Fruit fly (Drosophila melanogaster) whole organism, embryonic: Measurements from ENCODE around the gene CG33282.

Experiments
- Antp ChIP-seq: fragments of 200-800 bp; sonication (Bioruptor generic); optimal IDR thresholded peaks from 3 replicates; lab custom pipeline; 2016; ENCODE audit warnings: missing biosample characterization, missing genetic modification characterization
- Bgb ChIP-seq: fragments of 200-800 bp; sonication (Bioruptor generic); IDR thresholded peaks from 2 replicates; pipeline ENCODE4 v1.3.6; 2022; ENCODE audit warnings: missing biosample characterization, missing genetic modification characterization; ENCODE audit not compliant: partially characterized antibody
- CG10431 ChIP-seq: fragments of 200-800 bp; sonication (Bioruptor generic); optimal IDR thresholded peaks from 3 replicates; lab custom pipeline; 2018; ENCODE audit warnings: missing biosample characterization, mild to moderate bottlenecking, missing genetic modification characterization
- CG12391 ChIP-seq: fragments of 200-800 bp; sonication (Bioruptor generic); optimal IDR thresholded peaks from 3 replicates; lab custom pipeline; 2018; ENCODE audit warnings: missing biosample characterization, mild to moderate bottlenecking, missing genetic modification characterization, moderate library complexity
- CG12659 ChIP-seq: fragments of 200-800 bp; sonication (Bioruptor generic); optimal IDR thresholded peaks from 3 replicates; lab custom pipeline; 2017; ENCODE audit warnings: mild to moderate bottlenecking, missing biosample characterization, missing genetic modification reagents, missing genetic modification characterization
- CG15269 ChIP-seq: fragments of 200-800 bp; sonication (Bioruptor generic); optimal IDR thresholded peaks from 2 replicates; lab custom pipeline; 2018; ENCODE audit warnings: missing biosample characterization, mild to moderate bottlenecking, missing genetic modification characterization, moderate library complexity
- CG1603 ChIP-seq: fragments of 200-800 bp; sonication (Bioruptor generic); optimal IDR thresholded peaks from 2 replicates; lab custom pipeline; 2019; ENCODE audit warnings: missing biosample characterization, mild to moderate bottlenecking, missing genetic modification characterization, moderate library complexity
- CG17385 ChIP-seq: fragments of 200-800 bp; sonication (Bioruptor generic); optimal IDR thresholded peaks from 3 replicates; lab custom pipeline; 2018; ENCODE audit warnings: missing biosample characterization, mild to moderate bottlenecking, missing genetic modification characterization
- CG18011 ChIP-seq: fragments of 200-800 bp; sonication (Bioruptor generic); optimal IDR thresholded peaks from 2 replicates; lab custom pipeline; 2017; ENCODE audit warnings: missing biosample characterization, missing genetic modification characterization, mild to moderate bottlenecking, moderate library complexity, missing genotype
- CG2712 ChIP-seq: fragments of 200-800 bp; optimal IDR thresholded peaks from 3 replicates; lab custom pipeline; 2019; ENCODE audit warnings: missing biosample characterization, mild to moderate bottlenecking, missing genetic modification characterization, moderate library complexity
- CG2875 ChIP-seq: fragments of 200-800 bp; sonication (Bioruptor generic); optimal IDR thresholded peaks from 2 replicates; lab custom pipeline; 2017; ENCODE audit warnings: missing biosample characterization, mild to moderate bottlenecking, missing genetic modification characterization, missing genetic modification reagents
- CG31224 ChIP-seq: fragments of 200-800 bp; sonication (Bioruptor generic); IDR thresholded peaks from 2 replicates; pipeline ENCODE4 v1.3.6; 2022; ENCODE audit warnings: missing biosample characterization, missing genetic modification characterization
- CG34422 ChIP-seq: fragments of 200-800 bp; sonication (Bioruptor generic); IDR thresholded peaks from 3 replicates; pipeline ENCODE4 v1.3.6; 2022; ENCODE audit warnings: missing biosample characterization, missing genetic modification characterization
- CG6689 ChIP-seq: fragments of 200-800 bp; sonication (Bioruptor generic); IDR thresholded peaks from 2 replicates; pipeline ENCODE4 v1.3.6; 2022; ENCODE audit warnings: missing biosample characterization, missing genetic modification characterization
- CG6813 ChIP-seq: fragments of 200-800 bp; sonication (Bioruptor generic); optimal IDR thresholded peaks from 2 replicates; lab custom pipeline; 2017; ENCODE audit warnings: missing biosample characterization, missing genetic modification characterization, mild to moderate bottlenecking, moderate library complexity, missing genetic modification reagents
- CG8089 ChIP-seq: fragments of 200-800 bp; sonication (Bioruptor generic); optimal IDR thresholded peaks from 3 replicates; lab custom pipeline; 2016; ENCODE audit warnings: missing biosample characterization, missing genetic modification characterization
- CG8290 ChIP-seq, 3 experiments: fragments of 200-800 bp; sonication (Bioruptor generic); optimal IDR thresholded peaks; 2 replicates each; lab custom pipeline; 2016 to 2019; ENCODE audit warnings: missing biosample characterization in 3 of 3, missing genetic modification characterization in 3 of 3, mild to moderate bottlenecking in 2 of 3, moderate library complexity in 1 of 3
- CG8478 ChIP-seq: fragments of >200 bp; optimal IDR thresholded peaks from 2 replicates; lab custom pipeline; 2018
- CG9609 ChIP-seq: fragments of 200-800 bp; sonication (Bioruptor generic); optimal IDR thresholded peaks from 3 replicates; lab custom pipeline; 2016; ENCODE audit warnings: missing biosample characterization, missing genetic modification characterization
- CTCF ChIP-seq: fragments of 200-800 bp; sonication (Bioruptor generic); optimal IDR thresholded peaks from 2 replicates; lab custom pipeline; 2017; ENCODE audit warnings: missing biosample characterization, mild to moderate bottlenecking, missing genetic modification characterization, moderate library complexity
- CoRest ChIP-seq: fragments of 200-800 bp; sonication (Bioruptor generic); optimal IDR thresholded peaks from 3 replicates; lab custom pipeline; 2018; ENCODE audit warnings: missing biosample characterization, mild to moderate bottlenecking, missing genetic modification characterization, moderate library complexity
- Drgx ChIP-seq: fragments of 200-800 bp; sonication (Bioruptor generic); IDR thresholded peaks from 2 replicates; pipeline ENCODE4 v1.3.6; 2022; ENCODE audit warnings: missing biosample characterization, missing genetic modification characterization
- Elba2 ChIP-seq: fragments of 200-800 bp; sonication (Bioruptor generic); optimal IDR thresholded peaks from 3 replicates; lab custom pipeline; 2016; ENCODE audit warnings: missing biosample characterization, missing genetic modification characterization
- Fer1 ChIP-seq: fragments of 200-800 bp; sonication (Bioruptor generic); optimal IDR thresholded peaks from 2 replicates; lab custom pipeline; 2017; ENCODE audit warnings: missing biosample characterization, mild to moderate bottlenecking, missing genetic modification characterization
- HLH4C ChIP-seq: fragments of 200-800 bp; sonication (Bioruptor generic); IDR thresholded peaks from 3 replicates; pipeline ENCODE4 v1.3.6; 2022; ENCODE audit warnings: missing biosample characterization, missing genetic modification characterization; ENCODE audit not compliant: partially characterized antibody
- Hsf ChIP-seq: fragments of 200-800 bp; sonication (Bioruptor generic); optimal IDR thresholded peaks from 3 replicates; lab custom pipeline; 2016; ENCODE audit warnings: missing biosample characterization, missing genetic modification characterization
- MTF-1 ChIP-seq: fragments of 200-800 bp; sonication (Bioruptor generic); optimal IDR thresholded peaks from 2 replicates; lab custom pipeline; 2018; ENCODE audit warnings: missing biosample characterization, mild to moderate bottlenecking, missing genetic modification characterization, borderline replicate concordance
- Med ChIP-seq: fragments of 200-800 bp; sonication (Bioruptor generic); peaks from one replicate; lab custom pipeline; 2016; ENCODE audit warnings: missing biosample characterization, missing genetic modification characterization, mild to moderate bottlenecking, inconsistent platforms, moderate library complexity
- Meics ChIP-seq: fragments of 200-800 bp; sonication (Bioruptor generic); optimal IDR thresholded peaks from 2 replicates; lab custom pipeline; 2017; ENCODE audit warnings: missing biosample characterization, mild to moderate bottlenecking, missing genetic modification characterization
- PHDP ChIP-seq: fragments of 200-800 bp; sonication (Bioruptor generic); optimal IDR thresholded peaks from 3 replicates; lab custom pipeline; 2018; ENCODE audit warnings: missing biosample characterization, mild to moderate bottlenecking, missing genetic modification characterization, moderate library complexity
- Rx ChIP-seq: fragments of 200-800 bp; sonication (Bioruptor generic); IDR thresholded peaks from 2 replicates; pipeline ENCODE4 v1.3.6; 2022; ENCODE audit warnings: missing biosample characterization, missing genetic modification characterization
- Scr ChIP-seq: fragments of 200-800 bp; sonication (Bioruptor generic); IDR thresholded peaks from 2 replicates; pipeline ENCODE4 v1.3.6; 2022; ENCODE audit warnings: missing biosample characterization, missing genetic modification characterization; ENCODE audit not compliant: partially characterized antibody
- Spps ChIP-seq: fragments of 200-800 bp; sonication (Bioruptor generic); optimal IDR thresholded peaks from 2 replicates; lab custom pipeline; 2018; ENCODE audit warnings: missing biosample characterization, mild to moderate bottlenecking, missing genetic modification characterization
- ara ChIP-seq: fragments of 200-800 bp; sonication (Bioruptor generic); IDR thresholded peaks from 2 replicates; pipeline ENCODE4 v1.3.6; 2022; ENCODE audit warnings: missing biosample characterization, missing genetic modification characterization
- bcd ChIP-seq: fragments of 200-800 bp; sonication (Bioruptor generic); optimal IDR thresholded peaks from 2 replicates; lab custom pipeline; 2017; ENCODE audit warnings: missing biosample characterization, mild to moderate bottlenecking, missing genetic modification characterization
- bigmax ChIP-seq: fragments of 200-800 bp; sonication (Bioruptor generic); optimal IDR thresholded peaks from 2 replicates; lab custom pipeline; 2018; ENCODE audit warnings: missing biosample characterization, mild to moderate bottlenecking, missing genetic modification characterization
- bsh ChIP-seq, 2 experiments: fragments of 200-800 bp; sonication (Bioruptor generic); optimal IDR thresholded peaks; 2 replicates each; lab custom pipeline; 2017 to 2018; ENCODE audit warnings: mild to moderate bottlenecking in 2 of 2, missing biosample characterization in 2 of 2, missing genetic modification characterization in 2 of 2, moderate library complexity in 1 of 2
- croc ChIP-seq: fragments of 200-800 bp; sonication (Bioruptor generic); conservative IDR thresholded peaks from 3 replicates; pipeline ENCODE4 v1.3.6; 2022; ENCODE audit warnings: missing biosample characterization, missing genetic modification characterization
- crp ChIP-seq, 2 experiments: fragments of 200-800 bp; sonication (Bioruptor generic); optimal IDR thresholded peaks; 2 replicates in 1 of 2; 3 replicates in 1 of 2; lab custom pipeline; 2017; ENCODE audit warnings: missing biosample characterization in 2 of 2, missing genetic modification characterization in 2 of 2, mild to moderate bottlenecking in 1 of 2, moderate library complexity in 1 of 2
- dm ChIP-seq: fragments of 200-800 bp; sonication (Bioruptor generic); optimal IDR thresholded peaks from 3 replicates; lab custom pipeline; 2016; ENCODE audit warnings: missing biosample characterization, missing genetic modification characterization
- ftz-f1 ChIP-seq: fragments of 200-800 bp; sonication (Bioruptor generic); optimal IDR thresholded peaks from 2 replicates; lab custom pipeline; 2016; ENCODE audit warnings: missing biosample characterization, missing genetic modification characterization
- gem ChIP-seq: fragments of 200-800 bp; sonication (Bioruptor generic); optimal IDR thresholded peaks from 2 replicates; lab custom pipeline; 2019; ENCODE audit warnings: missing biosample characterization, mild to moderate bottlenecking, missing genetic modification characterization, moderate library complexity
- gfzf ChIP-seq: fragments of 200-800 bp; sonication (Bioruptor generic); optimal IDR thresholded peaks from 2 replicates; lab custom pipeline; 2016; ENCODE audit warnings: missing biosample characterization, mild to moderate bottlenecking, missing genetic modification characterization, moderate library complexity
- insv ChIP-seq, 2 experiments: fragments of 200-800 bp; sonication (Bioruptor generic); optimal IDR thresholded peaks; 3 replicates each; lab custom pipeline; 2016 to 2018; ENCODE audit warnings: missing biosample characterization in 2 of 2, missing genetic modification characterization in 2 of 2
- jing ChIP-seq: fragments of 200-800 bp; sonication (Bioruptor generic); optimal IDR thresholded peaks from 2 replicates; lab custom pipeline; 2018; ENCODE audit warnings: missing biosample characterization, mild to moderate bottlenecking, missing genetic modification characterization
- klu ChIP-seq: fragments of 200-800 bp; sonication (Bioruptor generic); IDR thresholded peaks from 2 replicates; pipeline ENCODE4 v1.3.6; 2022; ENCODE audit warnings: missing biosample characterization, missing genetic modification characterization
- lmd ChIP-seq: fragments of 200-800 bp; sonication (Bioruptor generic); IDR thresholded peaks from 2 replicates; pipeline ENCODE4 v1.3.6; 2022; ENCODE audit warnings: missing biosample characterization, missing genetic modification characterization
- otp ChIP-seq: fragments of 200-800 bp; sonication (Bioruptor generic); IDR thresholded peaks from 3 replicates; pipeline ENCODE4, ENCODE4 v1.3.6; 2022; ENCODE audit warnings: missing biosample characterization, missing genetic modification characterization
- phol ChIP-seq: fragments of 200-800 bp; sonication (Bioruptor generic); optimal IDR thresholded peaks from 3 replicates; lab custom pipeline; 2018; ENCODE audit warnings: missing biosample characterization, mild to moderate bottlenecking, missing genetic modification characterization, moderate library complexity
- sens ChIP-seq: fragments of 200-800 bp; sonication (Bioruptor generic); peaks from one replicate; lab custom pipeline; 2016; ENCODE audit warnings: missing biosample characterization, missing genetic modification characterization
- seq ChIP-seq: fragments of 200-800 bp; sonication (Bioruptor generic); IDR thresholded peaks from 2 replicates; pipeline ENCODE4 v1.3.6; 2022; ENCODE audit warnings: missing biosample characterization, missing genetic modification characterization

CG33282 gene

DNA sequence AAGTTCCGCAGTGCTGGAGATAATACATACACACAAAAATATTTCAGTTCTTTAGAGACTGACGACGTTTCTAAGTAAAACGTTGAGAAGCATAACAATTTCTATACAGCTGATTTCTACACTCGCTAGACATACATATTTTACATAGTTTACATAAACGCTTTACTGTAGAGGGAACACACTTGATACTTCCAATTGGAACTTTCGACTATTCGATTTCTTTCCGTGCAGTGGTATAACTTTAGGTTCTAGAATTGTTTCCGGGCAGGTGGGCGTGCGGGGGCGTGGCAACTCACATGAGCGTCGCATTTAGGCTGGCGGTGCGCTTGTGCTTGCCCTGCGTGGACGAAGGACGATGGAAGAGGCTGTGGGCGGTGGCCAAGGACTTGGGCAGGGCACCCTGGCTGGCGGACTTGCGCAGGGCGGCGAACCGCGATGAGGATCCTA, 44.8 kb downstream of the CG33282 start (continued):
- no peak for TF ChIP-seq CG17385 (GFP tag; lab: Kevin White, UChicago)
- TF ChIP-seq otp (GFP tag; lab: Robert Waterston, UW), result no peak
- TF ChIP-seq sens, result peak; percentile 19
- TF ChIP-seq CG12391, result peak; percentile 25
- peak; percentile 12 for TF ChIP-seq CoRest (tag; lab: Kevin White, UChicago)
- peak; percentile 2 for TF ChIP-seq CG9609
- peak; percentile 10 for TF ChIP-seq CG8089 (GFP tag; lab: Kevin White, UChicago)
- TF ChIP-seq Meics (GFP tag; lab: Kevin White, UChicago), result peak; percentile 4
- TF ChIP-seq Med (GFP tag; lab: Kevin White, UChicago), result peak; percentile 87
- TF ChIP-seq Rx (GFP tag; lab: Robert Waterston, UW), result 0 out of 2 replicates have a peak, but pooled peaks have one; percentile 14
- peak; percentile 7 for TF ChIP-seq PHDP (tag; lab: Kevin White, UChicago)
- no peak for TF ChIP-seq lmd (GFP tag; lab: Robert Waterston, UW)
- peak; percentile 65 to 94 for TF ChIP-seq insv (GFP tag; optimal IDR thresholded peaks at IDR 0.05; lab: Kevin White, UChicago)
- TF ChIP-seq CG34422 (GFP tag; lab: Robert Waterston, UW), result no peak
- TF ChIP-seq phol (tag; lab: Kevin White, UChicago), result peak; percentile 15
- TF ChIP-seq gem (tag; lab: Kevin White, UChicago), result peak; percentile 41
- no peak for TF ChIP-seq bigmax (GFP tag; lab: Kevin White, UChicago)
- no peak for TF ChIP-seq CG8290 (GFP tag; optimal IDR thresholded peaks at IDR 0.05; lab: Kevin White, UChicago)
- peak in 1 of 2 experiments; percentile 35 for TF ChIP-seq CG8290 (tag; optimal IDR thresholded peaks at IDR 0.05; lab: Kevin White, UChicago)
- TF ChIP-seq Antp (GFP tag; lab: Kevin White, UChicago), result peak; percentile 7
- TF ChIP-seq MTF-1 (GFP tag; lab: Kevin White, UChicago), result no peak
- TF ChIP-seq bcd, result no peak
- peak; percentile 25 for TF ChIP-seq CG15269
- no peak for TF ChIP-seq klu
- no peak for TF ChIP-seq HLH4C (GFP tag; lab: Robert Waterston, UW)
- TF ChIP-seq CG10431 (GFP tag; lab: Kevin White, UChicago), result no peak
- TF ChIP-seq CG2875 (GFP tag; lab: Kevin White, UChicago), result no peak
- TF ChIP-seq Scr, result no peak
- no peak for TF ChIP-seq dm (GFP tag; lab: Kevin White, UChicago)
- TF ChIP-seq CG12659 (GFP tag; lab: Kevin White, UChicago), result no peak
- TF ChIP-seq CG6689, result no peak
- TF ChIP-seq seq (GFP tag; lab: Robert Waterston, UW), result no peak
- no peak for TF ChIP-seq CG8478 (lab: Kevin White, UChicago)
- no peak for TF ChIP-seq ftz-f1 (GFP tag; lab: Kevin White, UChicago)
- no peak for TF ChIP-seq gfzf (GFP tag; lab: Kevin White, UChicago)
- peak; percentile 21 for TF ChIP-seq CG2712 (tag; lab: Kevin White, UChicago)
- TF ChIP-seq CG18011 (GFP tag; lab: Kevin White, UChicago), result no peak
- no peak for TF ChIP-seq Fer1
- TF ChIP-seq Spps (tag; lab: Kevin White, UChicago), result no peak
- peak; percentile 50 for TF ChIP-seq ara (GFP tag; lab: Robert Waterston, UW)
- TF ChIP-seq Hsf (GFP tag; lab: Kevin White, UChicago), result peak; percentile 2
- peak; percentile 35 for TF ChIP-seq CG1603 (tag; lab: Kevin White, UChicago)
- TF ChIP-seq crp (GFP tag; optimal IDR thresholded peaks at IDR 0.05; lab: Kevin White, UChicago), result no peak
- no peak for TF ChIP-seq bsh (GFP tag; optimal IDR thresholded peaks at IDR 0.05; lab: Kevin White, UChicago)
- 0 out of 2 replicates have a peak, but pooled peaks have one; percentile 10 for TF ChIP-seq Drgx (GFP tag; lab: Robert Waterston, UW)
- no peak for TF ChIP-seq CG6813 (GFP tag; lab: Kevin White, UChicago)
- no peak for TF ChIP-seq CG31224 (GFP tag; lab: Robert Waterston, UW)
- no peak for TF ChIP-seq jing
- no peak for TF ChIP-seq croc (GFP tag; lab: Robert Waterston, UW)
- TF ChIP-seq Elba2 (GFP tag; lab: Kevin White, UChicago), result peak; percentile 62
- TF ChIP-seq CTCF (GFP tag; lab: Kevin White, UChicago), result peak; percentile 29
- peak; percentile 67 for TF ChIP-seq Bgb
